Comparison of ENCODE assay signal across 3 fruit fly cellular contexts in the genomic region with DNA sequence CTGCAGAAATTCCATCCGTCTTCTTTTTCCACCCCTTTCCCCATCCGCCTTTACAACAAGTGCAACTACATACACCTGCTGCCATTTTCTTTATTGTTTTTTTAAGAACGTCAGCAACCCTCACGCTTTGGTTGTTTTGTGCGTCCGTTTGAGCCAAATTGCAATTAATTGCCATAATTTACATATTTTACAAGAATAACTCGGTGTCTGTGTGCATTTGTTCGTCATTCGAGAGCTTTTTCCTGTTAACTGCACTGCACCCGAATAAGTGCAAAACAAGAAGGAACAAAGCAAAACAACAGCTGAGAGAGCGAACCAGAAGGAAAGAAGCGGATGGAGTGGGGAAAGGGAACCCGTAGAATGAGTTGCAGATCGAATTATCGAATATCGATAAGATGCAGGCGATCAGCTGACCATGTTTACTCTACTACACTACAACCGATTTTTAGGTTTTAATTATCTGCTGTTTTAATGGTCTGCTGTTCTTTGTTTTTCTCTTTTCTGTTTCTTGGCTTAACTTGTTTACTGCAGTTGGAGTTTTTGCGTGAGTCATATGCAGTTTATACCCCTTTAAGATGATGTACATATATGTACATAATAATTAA.
TF ChIP-seq lines count a peak whose summit lies in the region.

No protein-coding gene starts in this region.

TF ChIP-seq in whole organism, embryonic, 481 proteins besides CTCF, POLR2A, EP300 and RAD21 (continued from another document and continues in another):
- TF ChIP-seq tna (GFP tag; IDR thresholded peaks at IDR 0.05; lab: Robert Waterston, UW; ENCODE audit: partially characterized antibody) (no peak), bowl (GFP tag; IDR thresholded peaks at IDR 0.05; lab: Robert Waterston, UW) (no peak), ttk (GFP tag; IDR thresholded peaks at IDR 0.05; lab: Robert Waterston, UW) (no peak), CG3163 (GFP tag; optimal IDR thresholded peaks at IDR 0.05; lab: Kevin White, UChicago) (no peak), cato (GFP tag; optimal IDR thresholded peaks at IDR 0.05; lab: Kevin White, UChicago; ENCODE audit: borderline replicate concordance) (no peak), dpn (GFP tag; optimal IDR thresholded peaks at IDR 0.05; lab: Kevin White, UChicago) (no peak), CG32767 (GFP tag; IDR thresholded peaks at IDR 0.05; lab: Robert Waterston, UW) (no peak), Taf1 (GFP tag; IDR thresholded peaks at IDR 0.05; lab: Robert Waterston, UW) (no peak), CG13775 (GFP tag; optimal IDR thresholded peaks at IDR 0.05; lab: Kevin White, UChicago) (no peak), B-H1 (GFP tag; IDR thresholded peaks at IDR 0.05; lab: Robert Waterston, UW) (no peak), gem (tag; optimal IDR thresholded peaks at IDR 0.05; lab: Kevin White, UChicago) (no peak), Oli (tag; optimal IDR thresholded peaks at IDR 0.05; lab: Kevin White, UChicago) (no peak), CrebB (tag; optimal IDR thresholded peaks at IDR 0.05; lab: Kevin White, UChicago) (no peak), corto (GFP tag; optimal IDR thresholded peaks at IDR 0.05; lab: Kevin White, UChicago) (peak; percentile 12), psq (GFP tag; optimal IDR thresholded peaks at IDR 0.05; lab: Kevin White, UChicago) (peak; percentile 25), Rx (GFP tag; IDR thresholded peaks at IDR 0.05; lab: Robert Waterston, UW) (no peak), CG11085 (GFP tag; IDR thresholded peaks at IDR 0.05; lab: Robert Waterston, UW) (no peak), Hr51 (GFP tag; optimal IDR thresholded peaks at IDR 0.05; lab: Kevin White, UChicago) (no peak), Chrac-16 (GFP tag; optimal IDR thresholded peaks at IDR 0.05; lab: Kevin White, UChicago) (no peak), unc-4 (GFP tag; IDR thresholded peaks at IDR 0.05; lab: Robert Waterston, UW; ENCODE audit: partially characterized antibody) (no peak), CG3726 (GFP tag; IDR thresholded peaks at IDR 0.05; lab: Robert Waterston, UW) (no peak), CG12236 (GFP tag; optimal IDR thresholded peaks at IDR 0.05; lab: Kevin White, UChicago) (no peak), danr (GFP tag; IDR thresholded peaks at IDR 0.05; lab: Robert Waterston, UW) (no peak), ERR (GFP tag; optimal IDR thresholded peaks at IDR 0.05; lab: Kevin White, UChicago) (no peak), Elba2 (GFP tag; optimal IDR thresholded peaks at IDR 0.05; lab: Kevin White, UChicago) (no peak), pzg (GFP tag; optimal IDR thresholded peaks at IDR 0.05; lab: Kevin White, UChicago) (no peak), crp (GFP tag; optimal IDR thresholded peaks at IDR 0.05; lab: Kevin White, UChicago) (peak in 1 of 2 experiments; percentile 74), caup (GFP tag; optimal IDR thresholded peaks at IDR 0.05; lab: Kevin White, UChicago; ENCODE audit: severe bottlenecking) (no peak), Dref (GFP tag; IDR thresholded peaks at IDR 0.05; lab: Robert Waterston, UW) (0 out of 2 replicates have a peak, but pooled peaks have one; percentile 9), Lpt (GFP tag; optimal IDR thresholded peaks at IDR 0.05; lab: Kevin White, UChicago) (no peak), Gug (GFP tag; IDR thresholded peaks at IDR 0.05; lab: Robert Waterston, UW) (no peak), cg (GFP tag; optimal IDR thresholded peaks at IDR 0.05; lab: Kevin White, UChicago) (no peak), grn (GFP tag; optimal IDR thresholded peaks at IDR 0.05; lab: Kevin White, UChicago) (no peak), B-H2 (GFP tag; optimal IDR thresholded peaks at IDR 0.05; lab: Kevin White, UChicago) (no peak), CG17912 (GFP tag; optimal IDR thresholded peaks at IDR 0.05; lab: Kevin White, UChicago) (no peak), CG2129 (GFP tag; IDR thresholded peaks at IDR 0.05; lab: Robert Waterston, UW; ENCODE audit: partially characterized antibody) (no peak), sens (GFP tag; lab: Kevin White, UChicago) (peak; percentile 47), CG17829 (tag; optimal IDR thresholded peaks at IDR 0.05; lab: Kevin White, UChicago) (no peak), ken (GFP tag; IDR thresholded peaks at IDR 0.05; lab: Robert Waterston, UW) (no peak), CG1647 (GFP tag; optimal IDR thresholded peaks at IDR 0.05; lab: Kevin White, UChicago) (no peak), Med (GFP tag; lab: Kevin White, UChicago) (peak; percentile 1), tin (GFP tag; optimal IDR thresholded peaks at IDR 0.05; lab: Kevin White, UChicago) (no peak), HLH4C (GFP tag; IDR thresholded peaks at IDR 0.05; lab: Robert Waterston, UW; ENCODE audit: partially characterized antibody) (no peak)

TF ChIP-seq in whole organism, prepupa, 60 proteins besides CTCF, POLR2A, EP300 and RAD21 (continued from another document):
- TF ChIP-seq CG1621 (tag; optimal IDR thresholded peaks at IDR 0.05; lab: Kevin White, UChicago) (peak; percentile 46), CG32006 (GFP tag; optimal IDR thresholded peaks at IDR 0.05; lab: Kevin White, UChicago) (peak; percentile 3), Gug (GFP tag; IDR thresholded peaks at IDR 0.05; lab: Robert Waterston, UW) (no peak), CG3919 (GFP tag; optimal IDR thresholded peaks at IDR 0.05; lab: Kevin White, UChicago) (peak; percentile 1), Eip75B (GFP tag; optimal IDR thresholded peaks at IDR 0.05; lab: Kevin White, UChicago) (peak; percentile 20), fkh (GFP tag; optimal IDR thresholded peaks at IDR 0.05; lab: Kevin White, UChicago) (peak; percentile 27), OdsH (GFP tag; optimal IDR thresholded peaks at IDR 0.05; lab: Kevin White, UChicago) (no peak), vri (GFP tag; optimal IDR thresholded peaks at IDR 0.05; lab: Kevin White, UChicago) (peak; percentile 13), esn (GFP tag; optimal IDR thresholded peaks at IDR 0.05; lab: Kevin White, UChicago) (peak; percentile 41), CG9139 (GFP tag; optimal IDR thresholded peaks at IDR 0.05; lab: Kevin White, UChicago) (peak; percentile 25), cyc (GFP tag; optimal IDR thresholded peaks at IDR 0.05; lab: Kevin White, UChicago) (peak; percentile 2)

TF ChIP-seq in whole organism, wandering third instar larva, 38 proteins besides CTCF, POLR2A, EP300 and RAD21 (continued from another document):
- TF ChIP-seq brk (GFP tag; optimal IDR thresholded peaks at IDR 0.05; lab: Kevin White, UChicago) (peak; percentile 12), rgr (GFP tag; optimal IDR thresholded peaks at IDR 0.05; lab: Kevin White, UChicago) (peak; percentile 4), HLH106 (tag; optimal IDR thresholded peaks at IDR 0.05; lab: Kevin White, UChicago) (no peak), Hnf4 (GFP tag; optimal IDR thresholded peaks at IDR 0.05; lab: Kevin White, UChicago) (peak; percentile 36), usp (GFP tag; optimal IDR thresholded peaks at IDR 0.05; lab: Kevin White, UChicago) (no peak), Jra (GFP tag; optimal IDR thresholded peaks at IDR 0.05; lab: Kevin White, UChicago) (peak; percentile 17), dsf (GFP tag; optimal IDR thresholded peaks at IDR 0.05; lab: Kevin White, UChicago; ENCODE audit: borderline replicate concordance) (no peak), dmrt93B (GFP tag; optimal IDR thresholded peaks at IDR 0.05; lab: Kevin White, UChicago) (no peak), br (GFP tag; optimal IDR thresholded peaks at IDR 0.05; lab: Kevin White, UChicago) (no peak), dl (GFP tag; optimal IDR thresholded peaks at IDR 0.05; lab: Kevin White, UChicago; ENCODE audit: insufficient read depth in 1 of 2, partially characterized antibody in 2 of 2) (no peak)
TF ChIP-seq in whole organism, wandering third instar larva: peak in this region for 9.
